Worm (Caenorhabditis elegans) whole organism, young adult: ENCODE data around the gene fbxb-43.

ENCODE experiments used
- F49E8.2 ChIP-seq: sonication (generic microtip); optimal IDR thresholded peaks from 3 replicates; lab custom pipeline; 2017; ENCODE audit warnings: missing genetic modification characterization, mild to moderate bottlenecking, missing compliant biosample characterization, antibody characterized with exemption, moderate library complexity; ENCODE audit not compliant: insufficient read depth
- attf-3 ChIP-seq: fragments of 200-800 bp; sonication (Bioruptor generic); conservative IDR thresholded peaks from 2 replicates; pipeline ENCODE4 v1.3.6; 2022; ENCODE audit warnings: missing genetic modification reagents, missing genetic modification characterization, missing compliant biosample characterization
- repo-1 ChIP-seq: sonication (generic microtip); optimal IDR thresholded peaks from 2 replicates; lab custom pipeline; 2017; ENCODE audit warnings: mild to moderate bottlenecking, missing genetic modification characterization, missing compliant biosample characterization

DNA sequence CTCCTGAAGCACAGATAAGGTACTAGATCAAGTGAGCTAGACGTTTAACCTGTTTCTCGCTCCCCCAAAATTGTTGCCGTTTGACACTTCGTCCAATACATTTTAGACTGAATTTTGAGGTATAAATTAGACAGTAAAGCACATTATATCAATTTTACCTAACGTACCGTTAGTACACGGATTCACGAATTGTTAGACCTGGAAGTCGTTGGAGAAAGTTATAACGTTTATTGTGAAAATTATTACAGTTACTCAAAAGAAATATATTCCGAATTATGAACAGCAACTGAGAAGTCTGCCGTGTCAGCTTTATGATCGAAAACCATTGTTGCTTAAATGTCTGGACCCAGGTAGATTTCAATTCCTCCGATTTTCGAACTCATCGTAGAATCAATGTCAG, 24.8 kb downstream of the fbxb-43 start:
- TF ChIP-seq attf-3 (GFP tag; lab: Robert Waterston, UW): no peak
- TF ChIP-seq F49E8.2 (tag; lab: Kevin White, UChicago): no peak
- no peak for TF ChIP-seq repo-1 (tag; lab: Kevin White, UChicago)
